Fruit fly (Drosophila melanogaster) whole organism, embryonic: ENCODE results near the gene Cip4.

Experiments
- CG10431 ChIP-seq: fragments of 200-800 bp; sonication (Bioruptor generic); optimal IDR thresholded peaks from 3 replicates; lab custom pipeline; 2018; ENCODE audit warnings: missing biosample characterization, mild to moderate bottlenecking, missing genetic modification characterization
- CG13775 ChIP-seq: fragments of 200-800 bp; sonication (Bioruptor generic); optimal IDR thresholded peaks from 3 replicates; lab custom pipeline; 2017; ENCODE audit warnings: missing biosample characterization, mild to moderate bottlenecking, missing genetic modification characterization
- CG18599 ChIP-seq: fragments of 200-800 bp; sonication (Bioruptor generic); optimal IDR thresholded peaks from 3 replicates; lab custom pipeline; 2017; ENCODE audit warnings: missing biosample characterization, missing genetic modification characterization, mild to moderate bottlenecking, moderate library complexity, missing genetic modification reagents
- CG2875 ChIP-seq: fragments of 200-800 bp; sonication (Bioruptor generic); optimal IDR thresholded peaks from 2 replicates; lab custom pipeline; 2017; ENCODE audit warnings: missing biosample characterization, mild to moderate bottlenecking, missing genetic modification characterization, missing genetic modification reagents
- CG32532 ChIP-seq: fragments of 200-800 bp; sonication (Bioruptor generic); IDR thresholded peaks from 2 replicates; pipeline ENCODE4 v1.3.6; 2022; ENCODE audit warnings: missing biosample characterization, missing genetic modification characterization
- CG33557 ChIP-seq: fragments of 200-800 bp; sonication (Bioruptor generic); optimal IDR thresholded peaks from 2 replicates; lab custom pipeline; 2019; ENCODE audit warnings: missing biosample characterization, mild to moderate bottlenecking, missing genetic modification characterization, moderate library complexity
- CG34422 ChIP-seq: fragments of 200-800 bp; sonication (Bioruptor generic); IDR thresholded peaks from 3 replicates; pipeline ENCODE4 v1.3.6; 2022; ENCODE audit warnings: missing biosample characterization, missing genetic modification characterization
- CG4707 ChIP-seq: fragments of 200-800 bp; sonication (Bioruptor generic); optimal IDR thresholded peaks from 2 replicates; lab custom pipeline; 2018; ENCODE audit warnings: missing biosample characterization, mild to moderate bottlenecking, missing genetic modification characterization, moderate library complexity
- CG7372 ChIP-seq: fragments of 200-800 bp; sonication (Bioruptor generic); IDR thresholded peaks from 2 replicates; pipeline ENCODE4 v1.3.6; 2022; ENCODE audit warnings: missing biosample characterization, missing genetic modification characterization
- CG7987 ChIP-seq: fragments of 200-800 bp; sonication (Bioruptor generic); optimal IDR thresholded peaks from 2 replicates; lab custom pipeline; 2018; ENCODE audit warnings: missing biosample characterization, mild to moderate bottlenecking, missing genetic modification characterization, moderate library complexity
- CG8281 ChIP-seq: fragments of 200-800 bp; sonication (Bioruptor generic); optimal IDR thresholded peaks from 2 replicates; lab custom pipeline; 2018; ENCODE audit warnings: missing biosample characterization, mild to moderate bottlenecking, missing genetic modification characterization, moderate library complexity
- CG9932 ChIP-seq: fragments of 200-800 bp; sonication (Bioruptor generic); IDR thresholded peaks from 2 replicates; pipeline ENCODE4 v1.3.6; 2022; ENCODE audit warnings: missing biosample characterization, missing genetic modification characterization
- Dip2 ChIP-seq: fragments of 200-800 bp; sonication (Bioruptor generic); IDR thresholded peaks from 2 replicates; pipeline ENCODE4 v1.3.6; 2022; ENCODE audit warnings: missing biosample characterization, missing genetic modification characterization
- Dll ChIP-seq: fragments of 200-800 bp; sonication (Bioruptor generic); IDR thresholded peaks from 4 replicates; pipeline ENCODE4 v1.3.6; 2022; ENCODE audit warnings: missing biosample characterization, missing genetic modification characterization; ENCODE audit not compliant: partially characterized antibody
- Eip74EF ChIP-seq, 2 experiments: fragments of 200-800 bp in 1 of 2; fragments of >200 bp in 1 of 2; sonication (Bioruptor generic) in 1 of 2; optimal IDR thresholded peaks; 2 replicates each; lab custom pipeline; 2017 to 2019; ENCODE audit warnings: missing biosample characterization in 2 of 2, missing genetic modification characterization in 2 of 2, mild to moderate bottlenecking in 1 of 2, moderate library complexity in 1 of 2
- Ets97D ChIP-seq: fragments of 200-800 bp; sonication (Bioruptor generic); optimal IDR thresholded peaks from 3 replicates; lab custom pipeline; 2016; ENCODE audit warnings: missing biosample characterization, missing genetic modification characterization
- Fer1 ChIP-seq: fragments of 200-800 bp; sonication (Bioruptor generic); optimal IDR thresholded peaks from 2 replicates; lab custom pipeline; 2017; ENCODE audit warnings: missing biosample characterization, mild to moderate bottlenecking, missing genetic modification characterization
- HLH4C ChIP-seq: fragments of 200-800 bp; sonication (Bioruptor generic); IDR thresholded peaks from 3 replicates; pipeline ENCODE4 v1.3.6; 2022; ENCODE audit warnings: missing biosample characterization, missing genetic modification characterization; ENCODE audit not compliant: partially characterized antibody
- Jarid2 ChIP-seq: fragments of 200-800 bp; sonication (Bioruptor generic); optimal IDR thresholded peaks from 3 replicates; lab custom pipeline; 2017; ENCODE audit warnings: mild to moderate bottlenecking, missing biosample characterization, missing genetic modification reagents, missing genetic modification characterization
- MTF-1 ChIP-seq: fragments of 200-800 bp; sonication (Bioruptor generic); optimal IDR thresholded peaks from 2 replicates; lab custom pipeline; 2018; ENCODE audit warnings: missing biosample characterization, mild to moderate bottlenecking, missing genetic modification characterization, borderline replicate concordance
- Max ChIP-seq: fragments of 200-800 bp; sonication (Bioruptor generic); optimal IDR thresholded peaks from 2 replicates; lab custom pipeline; 2016; ENCODE audit warnings: missing biosample characterization, mild to moderate bottlenecking, missing genetic modification characterization
- Med ChIP-seq: fragments of 200-800 bp; sonication (Bioruptor generic); peaks from one replicate; lab custom pipeline; 2016; ENCODE audit warnings: missing biosample characterization, missing genetic modification characterization, mild to moderate bottlenecking, inconsistent platforms, moderate library complexity
- NfI ChIP-seq: fragments of 200-800 bp; sonication (Bioruptor generic); optimal IDR thresholded peaks from 3 replicates; lab custom pipeline; 2018; ENCODE audit warnings: missing biosample characterization, mild to moderate bottlenecking, missing genetic modification characterization, moderate library complexity
- Rfx ChIP-seq: fragments of 200-800 bp; sonication (Bioruptor generic); IDR thresholded peaks from 2 replicates; pipeline ENCODE4 v1.3.6; 2022; ENCODE audit warnings: missing biosample characterization, missing genetic modification characterization
- Six4 ChIP-seq: fragments of 200-800 bp; sonication (Bioruptor generic); optimal IDR thresholded peaks from 2 replicates; lab custom pipeline; 2016; ENCODE audit warnings: missing biosample characterization, missing genetic modification characterization
- Stat92E ChIP-seq, 3 experiments: fragments of >200 bp in 2 of 3; fragments of 200-800 bp in 1 of 3; sonication (Bioruptor generic) in 1 of 3; optimal IDR thresholded peaks; 2 replicates each; lab custom pipeline; 2017 to 2019; ENCODE audit warnings: missing biosample characterization in 3 of 3, missing genetic modification characterization in 3 of 3, mild to moderate bottlenecking in 1 of 3, moderate library complexity in 1 of 3
- al ChIP-seq: fragments of 200-800 bp; sonication (Bioruptor generic); IDR thresholded peaks from 2 replicates; pipeline ENCODE4 v1.3.6; 2022; ENCODE audit warnings: missing biosample characterization, missing genetic modification characterization
- bab2 ChIP-seq: fragments of 200-800 bp; sonication (Bioruptor generic); optimal IDR thresholded peaks from 2 replicates; lab custom pipeline; 2016; ENCODE audit warnings: missing biosample characterization, missing genetic modification characterization
- bbx ChIP-seq: fragments of 200-800 bp; sonication (Bioruptor generic); IDR thresholded peaks from 2 replicates; pipeline ENCODE4 v1.3.6; 2022; ENCODE audit warnings: missing biosample characterization, missing genetic modification characterization; ENCODE audit not compliant: partially characterized antibody
- chm ChIP-seq: fragments of 200-800 bp; sonication (Bioruptor generic); IDR thresholded peaks from 2 replicates; pipeline ENCODE4 v1.3.6; 2022; ENCODE audit warnings: missing biosample characterization, missing genetic modification characterization
- ci ChIP-seq: fragments of 200-800 bp; sonication (Bioruptor generic); IDR thresholded peaks from 3 replicates; pipeline ENCODE4 v1.3.6; 2022; ENCODE audit warnings: missing biosample characterization, missing genetic modification characterization
- eve ChIP-seq, 2 experiments: fragments of >200 bp; optimal IDR thresholded peaks; 2 replicates each; lab custom pipeline; 2017; ENCODE audit warnings: missing biosample characterization in 2 of 2, missing genetic modification characterization in 2 of 2
- ewg ChIP-seq: fragments of 200-800 bp; sonication (Bioruptor generic); optimal IDR thresholded peaks from 3 replicates; lab custom pipeline; 2017; ENCODE audit warnings: mild to moderate bottlenecking, missing biosample characterization, missing genetic modification reagents, missing genetic modification characterization
- gcm ChIP-seq: fragments of 200-800 bp; sonication (Bioruptor generic); optimal IDR thresholded peaks from 2 replicates; lab custom pipeline; 2019; ENCODE audit warnings: missing biosample characterization, mild to moderate bottlenecking, missing genetic modification characterization, moderate library complexity
- gsb ChIP-seq: fragments of 200-800 bp; sonication (Bioruptor generic); IDR thresholded peaks from 2 replicates; pipeline ENCODE4 v1.3.6; 2022; ENCODE audit warnings: missing biosample characterization, missing genetic modification characterization
- hb ChIP-seq: fragments of 200-800 bp; sonication (Bioruptor generic); IDR thresholded peaks from 3 replicates; pipeline ENCODE4 v1.3.6; 2022; ENCODE audit warnings: missing biosample characterization, missing genetic modification characterization; ENCODE audit not compliant: partially characterized antibody
- kni ChIP-seq: fragments of 200-800 bp; sonication (Bioruptor generic); optimal IDR thresholded peaks from 3 replicates; lab custom pipeline; 2017; ENCODE audit warnings: mild to moderate bottlenecking, missing biosample characterization, missing genetic modification reagents, missing genetic modification characterization
- knrl ChIP-seq: fragments of 200-800 bp; sonication (Bioruptor generic); IDR thresholded peaks from 3 replicates; pipeline ENCODE4 v1.3.6; 2022; ENCODE audit warnings: missing biosample characterization, missing genetic modification characterization; ENCODE audit not compliant: partially characterized antibody
- lab ChIP-seq: fragments of 200-800 bp; sonication (Bioruptor generic); optimal IDR thresholded peaks from 3 replicates; lab custom pipeline; 2017; ENCODE audit warnings: missing biosample characterization, missing genetic modification characterization, mild to moderate bottlenecking, moderate library complexity, missing genetic modification reagents
- lov ChIP-seq, 2 experiments: fragments of 200-800 bp in 1 of 2; fragments of >200 bp in 1 of 2; sonication (Bioruptor generic) in 1 of 2; IDR thresholded peaks in 1 of 2; optimal IDR thresholded peaks in 1 of 2; 2 replicates in 1 of 2; 3 replicates in 1 of 2; pipeline versions ENCODE4 v1.3.6 to Lab custom; 2017 to 2022; ENCODE audit warnings: missing biosample characterization in 1 of 2, missing genetic modification characterization in 1 of 2
- mld ChIP-seq: fragments of 200-800 bp; sonication (Bioruptor generic); IDR thresholded peaks from 3 replicates; pipeline ENCODE4 v1.3.6; 2022; ENCODE audit warnings: missing biosample characterization, missing genetic modification characterization; ENCODE audit not compliant: partially characterized antibody
- onecut ChIP-seq: fragments of 200-800 bp; sonication (Bioruptor generic); IDR thresholded peaks from 2 replicates; pipeline ENCODE4 v1.3.6; 2022; ENCODE audit warnings: missing biosample characterization, missing genetic modification characterization
- otp ChIP-seq: fragments of 200-800 bp; sonication (Bioruptor generic); IDR thresholded peaks from 3 replicates; pipeline ENCODE4, ENCODE4 v1.3.6; 2022; ENCODE audit warnings: missing biosample characterization, missing genetic modification characterization
- scrt ChIP-seq: fragments of 200-800 bp; sonication (Bioruptor generic); optimal IDR thresholded peaks from 2 replicates; lab custom pipeline; 2018; ENCODE audit warnings: missing biosample characterization, mild to moderate bottlenecking, missing genetic modification characterization, moderate library complexity
- sima ChIP-seq: fragments of 200-800 bp; sonication (Bioruptor generic); optimal IDR thresholded peaks from 2 replicates; lab custom pipeline; 2016; ENCODE audit warnings: missing biosample characterization, missing genetic modification characterization
- stc ChIP-seq: fragments of 200-800 bp; sonication (Bioruptor generic); IDR thresholded peaks from 2 replicates; pipeline ENCODE4 v1.3.6; 2022; ENCODE audit warnings: missing biosample characterization, missing genetic modification characterization
- tll ChIP-seq, 2 experiments: fragments of 200-800 bp in 1 of 2; fragments of >200 bp in 1 of 2; sonication (Bioruptor generic) in 1 of 2; optimal IDR thresholded peaks; 2 replicates each; lab custom pipeline; 2017 to 2019; ENCODE audit warnings: missing biosample characterization in 2 of 2, missing genetic modification characterization in 2 of 2, mild to moderate bottlenecking in 1 of 2, moderate library complexity in 1 of 2
- zen2 ChIP-seq: fragments of 200-800 bp; sonication (Bioruptor generic); IDR thresholded peaks from 3 replicates; pipeline ENCODE4 v1.3.6; 2022; ENCODE audit warnings: missing biosample characterization, missing genetic modification characterization; ENCODE audit not compliant: partially characterized antibody

Gene Cip4

dm6 chr3L:4380231-4380645 is 16.3 kb upstream of the Cip4 start, which contains the start of gene DopEcR (continued):
- TF ChIP-seq CG18599 (GFP tag; lab: Kevin White, UChicago) (peak; percentile 40), Ets97D (GFP tag; lab: Kevin White, UChicago) (peak; percentile 61), gcm (peak; percentile 48), Jarid2 (GFP tag; lab: Kevin White, UChicago) (peak; percentile 91), CG34422 (GFP tag; lab: Robert Waterston, UW) (no peak; the same call in 2 of the 3 replicates), Max (peak; percentile 47), Dip2 (GFP tag; lab: Robert Waterston, UW) (no peak), Fer1 (GFP tag; lab: Kevin White, UChicago) (peak; percentile 43), Eip74EF (GFP tag; optimal IDR thresholded peaks at IDR 0.05; lab: Kevin White, UChicago) (peak in 1 of 2 experiments; percentile 41), eve (GFP tag; optimal IDR thresholded peaks at IDR 0.05; lab: Kevin White, UChicago) (no peak), stc (GFP tag; lab: Robert Waterston, UW) (peak; percentile 22; the same call in 1 of the 2 replicates), lov (optimal IDR thresholded peaks at IDR 0.05; lab: Kevin White, UChicago) (no peak), lov (GFP tag; IDR thresholded peaks at IDR 0.05; lab: Robert Waterston, UW) (0 out of 3 replicates have a peak, but pooled peaks have one; percentile 25), Six4 (GFP tag; lab: Kevin White, UChicago) (no peak), tll (GFP tag; optimal IDR thresholded peaks at IDR 0.05; lab: Kevin White, UChicago) (no peak), bab2 (GFP tag; lab: Kevin White, UChicago) (no peak), Rfx (GFP tag; lab: Robert Waterston, UW) (peak; percentile 42), zen2 (peak; percentile 52; the same call in 2 of the 3 replicates), CG13775 (GFP tag; lab: Kevin White, UChicago) (no peak), al (GFP tag; lab: Robert Waterston, UW) (no peak), CG9932 (peak; percentile 9; the same call in 1 of the 2 replicates), otp (GFP tag; lab: Robert Waterston, UW) (0 out of 3 replicates have a peak, but pooled peaks have one; percentile 15), Stat92E (GFP tag; optimal IDR thresholded peaks at IDR 0.05; lab: Kevin White, UChicago) (peak in 1 of 3 experiments; percentile 49), ci (GFP tag; lab: Robert Waterston, UW) (peak; percentile 72), hb (GFP tag; lab: Robert Waterston, UW) (no peak), CG4707 (GFP tag; lab: Kevin White, UChicago) (peak; percentile 21), NfI (GFP tag; lab: Kevin White, UChicago) (peak; percentile 17), kni (peak; percentile 14), onecut (GFP tag; lab: Robert Waterston, UW) (peak; percentile 6; the same call in 1 of the 2 replicates), CG2875 (GFP tag; lab: Kevin White, UChicago) (peak; percentile 53), CG32532 (GFP tag; lab: Robert Waterston, UW) (0 out of 2 replicates have a peak, but pooled peaks have one; percentile 42), scrt (peak; percentile 95), ewg (GFP tag; lab: Kevin White, UChicago) (peak; percentile 67), lab (GFP tag; lab: Kevin White, UChicago) (peak; percentile 51), CG33557 (GFP tag; lab: Kevin White, UChicago) (peak; percentile 3), CG10431 (GFP tag; lab: Kevin White, UChicago) (peak; percentile 24), Med (GFP tag; lab: Kevin White, UChicago) (peak; percentile 58), MTF-1 (peak; percentile 51)

DNA sequence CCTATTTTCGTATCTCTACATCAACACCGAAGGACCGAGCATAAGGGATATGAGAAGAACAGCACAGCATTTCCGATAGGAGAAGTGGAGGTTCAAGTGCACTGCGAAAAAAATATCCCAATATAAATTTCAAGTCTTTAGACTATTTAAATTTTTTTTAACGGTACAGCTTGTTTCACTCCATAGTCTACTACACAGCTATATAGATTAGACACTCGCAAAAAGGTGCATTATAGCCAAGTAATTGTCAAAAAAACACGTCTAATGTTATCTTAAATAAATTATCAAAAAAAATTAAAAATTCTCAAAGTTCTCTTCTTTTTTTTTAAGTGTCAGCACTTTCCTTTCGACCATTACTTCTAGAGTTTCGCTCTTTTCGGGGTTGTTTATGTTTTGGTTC is 15.0 kb upstream of the Cip4 start:
- TF ChIP-seq chm (GFP tag; lab: Robert Waterston, UW), result no peak
- TF ChIP-seq Dll (GFP tag; lab: Robert Waterston, UW), result no peak
- TF ChIP-seq al (GFP tag; lab: Robert Waterston, UW), result no peak
- peak; percentile 4 for TF ChIP-seq CG8281 (tag; lab: Kevin White, UChicago)
- no peak for TF ChIP-seq gsb (GFP tag; lab: Robert Waterston, UW)
- peak; percentile 16; the same call in 1 of the 2 replicates for TF ChIP-seq CG7372
- TF ChIP-seq sima, result no peak
- TF ChIP-seq mld (GFP tag; lab: Robert Waterston, UW), result no peak
- no peak for TF ChIP-seq bbx (GFP tag; lab: Robert Waterston, UW)
- no peak for TF ChIP-seq HLH4C (GFP tag; lab: Robert Waterston, UW)
- no peak for TF ChIP-seq Eip74EF (GFP tag; optimal IDR thresholded peaks at IDR 0.05; lab: Kevin White, UChicago)
- TF ChIP-seq knrl (GFP tag; lab: Robert Waterston, UW), result no peak
- TF ChIP-seq CG7987 (GFP tag; lab: Kevin White, UChicago), result no peak
